Worm (Caenorhabditis elegans) whole organism, L1 larva: ENCODE data around the gene C07B5.6.

Experiments
- C04F5.9 ChIP-seq: sonication (generic microtip); optimal IDR thresholded peaks from 2 replicates; lab custom pipeline; 2016; ENCODE audit warnings: missing genetic modification characterization, missing compliant biosample characterization
- blmp-1 ChIP-seq: fragments of 150-350 bp; optimal IDR thresholded peaks from 2 replicates; lab custom pipeline; 2014; ENCODE audit warnings: missing biosample characterization, missing genetic modification characterization
- efl-1 ChIP-seq, 4 experiments: fragments of 150-350 bp; optimal IDR thresholded peaks in 3 of 4; peaks in 1 of 4; 1 replicate in 1 of 4; 2 replicates in 3 of 4; lab custom pipeline; 2014; ENCODE audit warnings: missing biosample characterization in 2 of 4, missing genetic modification characterization in 2 of 4, missing genetic modification reagents in 2 of 4
- elt-2 ChIP-seq: sonication (generic microtip); optimal IDR thresholded peaks from 2 replicates; lab custom pipeline; 2016; ENCODE audit warnings: missing genetic modification characterization, mild to moderate bottlenecking, inconsistent platforms, missing compliant biosample characterization, missing genetic modification reagents
- elt-3 ChIP-seq, 6 experiments: fragments of 150-350 bp in 1 of 6; sonication (generic microtip); optimal IDR thresholded peaks; 2 replicates each; lab custom pipeline; 2017 to 2018; ENCODE audit warnings: missing biosample characterization in 6 of 6, missing genetic modification characterization in 6 of 6, inconsistent platforms in 1 of 6
- ets-5 ChIP-seq: fragments of 200-800 bp; sonication (Bioruptor generic); IDR thresholded peaks from 2 replicates; pipeline ENCODE4 v1.3.6; 2022; ENCODE audit warnings: missing genetic modification characterization, missing compliant biosample characterization
- fkh-4 ChIP-seq: sonication (generic microtip); optimal IDR thresholded peaks from 2 replicates; lab custom pipeline; 2016; ENCODE audit warnings: missing compliant biosample characterization, missing genetic modification characterization, borderline replicate concordance
- grh-1 ChIP-seq: fragments of 200-800 bp; sonication (Bioruptor generic); IDR thresholded peaks from 2 replicates; pipeline ENCODE4 v1.3.6; 2022; ENCODE audit warnings: missing genetic modification reagents, missing genetic modification characterization, missing compliant biosample characterization
- hlh-17 ChIP-seq: fragments of 200-800 bp; sonication (Bioruptor generic); optimal IDR thresholded peaks from 2 replicates; lab custom pipeline; 2018; ENCODE audit warnings: missing genetic modification characterization, mild to moderate bottlenecking, missing compliant biosample characterization, moderate library complexity, borderline replicate concordance
- hlh-4 ChIP-seq: sonication (generic microtip); optimal IDR thresholded peaks from 2 replicates; lab custom pipeline; 2016; ENCODE audit warnings: mild to moderate bottlenecking, missing genetic modification characterization, missing compliant biosample characterization
- irx-1 ChIP-seq: sonication (generic microtip); optimal IDR thresholded peaks from 2 replicates; lab custom pipeline; 2016; ENCODE audit warnings: missing genetic modification characterization, missing compliant biosample characterization
- isw-1 ChIP-seq: fragments of 200-800 bp; sonication (Bioruptor generic); IDR thresholded peaks from 2 replicates; pipeline ENCODE4 v1.3.6; 2022; ENCODE audit warnings: missing genetic modification characterization, missing compliant biosample characterization
- lin-14 ChIP-seq: fragments of 200-800 bp; sonication (Bioruptor generic); optimal IDR thresholded peaks from 2 replicates; lab custom pipeline; 2018; ENCODE audit warnings: mild to moderate bottlenecking, missing genetic modification characterization, moderate library complexity, missing compliant biosample characterization
- lin-35 ChIP-seq, 2 experiments: fragments of 150-350 bp; optimal IDR thresholded peaks; 2 replicates each; lab custom pipeline; 2014; ENCODE audit warnings: missing biosample characterization in 2 of 2, missing genetic modification characterization in 2 of 2, missing genetic modification reagents in 2 of 2
- lin-39 ChIP-seq: fragments of 150-350 bp; optimal IDR thresholded peaks from 2 replicates; lab custom pipeline; 2014; ENCODE audit warnings: missing biosample characterization, missing genetic modification reagents, missing genetic modification characterization
- lsy-2 ChIP-seq, 2 experiments: fragments of 150-350 bp; optimal IDR thresholded peaks; 2 replicates each; lab custom pipeline; 2014; ENCODE audit warnings: missing biosample characterization in 2 of 2, missing genetic modification characterization in 2 of 2
- mab-9 ChIP-seq: fragments of 200-800 bp; sonication (Bioruptor generic); IDR thresholded peaks from 2 replicates; pipeline ENCODE4 v1.3.6; 2022; ENCODE audit warnings: missing genetic modification reagents, missing genetic modification characterization, missing compliant biosample characterization
- mdl-1 ChIP-seq, 2 experiments: fragments of 150-350 bp; optimal IDR thresholded peaks; 2 replicates each; lab custom pipeline; 2014 to 2017; ENCODE audit warnings: missing biosample characterization in 2 of 2, missing genetic modification characterization in 2 of 2, inconsistent platforms in 1 of 2
- mep-1 ChIP-seq: fragments of 150-350 bp; optimal IDR thresholded peaks from 2 replicates; lab custom pipeline; 2014; ENCODE audit warnings: missing biosample characterization, missing genetic modification characterization
- nhr-12 ChIP-seq: sonication (generic microtip); optimal IDR thresholded peaks from 2 replicates; lab custom pipeline; 2017; ENCODE audit warnings: missing biosample characterization, missing genetic modification characterization
- nhr-20 ChIP-seq: sonication (generic microtip); optimal IDR thresholded peaks from 2 replicates; lab custom pipeline; 2016; ENCODE audit warnings: mild to moderate bottlenecking, missing genetic modification characterization, missing compliant biosample characterization
- nhr-237 ChIP-seq: fragments of 150-350 bp; optimal IDR thresholded peaks from 2 replicates; lab custom pipeline; 2014; ENCODE audit warnings: missing biosample characterization, missing genetic modification characterization
- nhr-28 ChIP-seq: fragments of 150-350 bp; optimal IDR thresholded peaks from 2 replicates; lab custom pipeline; 2014; ENCODE audit warnings: missing biosample characterization, missing genetic modification characterization
- nhr-47 ChIP-seq: sonication (generic microtip); optimal IDR thresholded peaks from 2 replicates; lab custom pipeline; 2016; ENCODE audit warnings: mild to moderate bottlenecking, missing genetic modification characterization, moderate library complexity, missing compliant biosample characterization
- nhr-71 ChIP-seq: sonication (generic microtip); optimal IDR thresholded peaks from 2 replicates; lab custom pipeline; 2016; ENCODE audit warnings: mild to moderate bottlenecking, missing genetic modification characterization, moderate library complexity, missing compliant biosample characterization
- nhr-85 ChIP-seq: sonication (generic microtip); peaks from one replicate; lab custom pipeline; 2016; ENCODE audit warnings: missing genetic modification characterization, inconsistent platforms, missing compliant biosample characterization
- nhr-90 ChIP-seq: sonication (generic microtip); optimal IDR thresholded peaks from 2 replicates; lab custom pipeline; 2016; ENCODE audit warnings: mild to moderate bottlenecking, missing genetic modification characterization, missing compliant biosample characterization; ENCODE audit not compliant: poor library complexity
- pag-3 ChIP-seq: sonication (generic microtip); optimal IDR thresholded peaks from 2 replicates; lab custom pipeline; 2017; ENCODE audit warnings: missing genetic modification characterization, mild to moderate bottlenecking, missing compliant biosample characterization, antibody characterized with exemption, borderline replicate concordance; ENCODE audit not compliant: insufficient read depth
- rnt-1 ChIP-seq: sonication (generic microtip); optimal IDR thresholded peaks from 2 replicates; lab custom pipeline; 2016; ENCODE audit warnings: mild to moderate bottlenecking, missing genetic modification characterization, moderate library complexity, missing compliant biosample characterization
- snpc-4 ChIP-seq: fragments of 150-350 bp; optimal IDR thresholded peaks from 2 replicates; lab custom pipeline; 2014; ENCODE audit warnings: missing biosample characterization, missing genetic modification characterization
- snu-23 ChIP-seq: sonication (generic microtip); optimal IDR thresholded peaks from 2 replicates; lab custom pipeline; 2016; ENCODE audit warnings: missing genetic modification characterization, missing compliant biosample characterization
- sox-4 ChIP-seq: sonication (generic microtip); optimal IDR thresholded peaks from 2 replicates; lab custom pipeline; 2016; ENCODE audit warnings: missing genetic modification characterization, missing compliant biosample characterization
- swsn-7 ChIP-seq: sonication (generic microtip); optimal IDR thresholded peaks from 2 replicates; lab custom pipeline; 2016; ENCODE audit warnings: missing genetic modification characterization, missing compliant biosample characterization
- tbx-2 ChIP-seq: sonication (generic microtip); optimal IDR thresholded peaks from 2 replicates; lab custom pipeline; 2016; ENCODE audit warnings: missing genetic modification characterization, missing compliant biosample characterization
- tlp-1 ChIP-seq: fragments of 150-350 bp; optimal IDR thresholded peaks from 2 replicates; lab custom pipeline; 2014; ENCODE audit warnings: missing biosample characterization, missing genetic modification characterization
- unc-130 ChIP-seq: fragments of 150-350 bp; optimal IDR thresholded peaks from 2 replicates; lab custom pipeline; 2017; ENCODE audit warnings: missing biosample characterization, missing genetic modification characterization, inconsistent platforms
- unc-30 ChIP-seq: sonication (generic microtip); optimal IDR thresholded peaks from 2 replicates; lab custom pipeline; 2017; ENCODE audit warnings: missing biosample characterization, missing genetic modification characterization
- unc-62 ChIP-seq: fragments of 150-350 bp; optimal IDR thresholded peaks from 2 replicates; lab custom pipeline; 2014; ENCODE audit warnings: missing biosample characterization, missing genetic modification reagents, missing genetic modification characterization
- unc-86 ChIP-seq: sonication (generic microtip); optimal IDR thresholded peaks from 2 replicates; lab custom pipeline; 2016; ENCODE audit warnings: missing genetic modification characterization, missing compliant biosample characterization
- vab-15 ChIP-seq: sonication (generic microtip); optimal IDR thresholded peaks from 2 replicates; lab custom pipeline; 2017; ENCODE audit warnings: missing genotype, mild to moderate bottlenecking, missing genetic modification characterization, missing compliant biosample characterization
- xbp-1 ChIP-seq: sonication (generic microtip); optimal IDR thresholded peaks from 2 replicates; lab custom pipeline; 2016; ENCODE audit warnings: missing genetic modification characterization, missing compliant biosample characterization
- zag-1 ChIP-seq: fragments of 150-350 bp; optimal IDR thresholded peaks from 2 replicates; lab custom pipeline; 2014; ENCODE audit warnings: missing biosample characterization, missing genetic modification characterization
- ztf-4 ChIP-seq: fragments of 150-350 bp; optimal IDR thresholded peaks from 2 replicates; lab custom pipeline; 2014; ENCODE audit warnings: missing biosample characterization, missing genetic modification characterization

Gene C07B5.6

DNA sequence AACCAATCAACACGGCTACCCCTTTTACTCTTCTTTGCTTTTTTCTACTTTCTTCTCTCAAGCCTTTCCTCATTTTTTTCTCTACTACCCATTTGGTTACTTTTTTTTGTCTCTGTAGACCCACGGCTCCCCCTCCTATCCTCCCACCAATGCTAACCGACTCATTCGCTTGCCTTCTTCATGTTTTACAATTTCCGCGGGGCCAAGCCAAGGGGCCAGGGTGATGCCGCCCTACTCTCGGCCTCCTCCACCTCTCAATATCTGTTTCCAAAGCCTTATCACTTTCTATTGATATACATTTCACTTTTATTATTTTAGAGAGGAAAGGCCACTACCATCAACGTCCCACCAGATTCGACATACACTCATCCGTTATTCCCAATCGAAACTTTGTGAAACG is 24.5 kb downstream of the C07B5.6 start, which contains the start of gene F49E2.5:
Gene F49E2.5 (plus strand): TSS at position 301 of the 400 bp plus-strand sequence.
- TF ChIP-seq lin-14 (GFP tag; lab: Kevin White, UChicago) = peak; percentile 17
- TF ChIP-seq nhr-237 (tag; lab: Kevin White, UChicago) = no peak
- peak; percentile 41 for TF ChIP-seq blmp-1

DNA sequence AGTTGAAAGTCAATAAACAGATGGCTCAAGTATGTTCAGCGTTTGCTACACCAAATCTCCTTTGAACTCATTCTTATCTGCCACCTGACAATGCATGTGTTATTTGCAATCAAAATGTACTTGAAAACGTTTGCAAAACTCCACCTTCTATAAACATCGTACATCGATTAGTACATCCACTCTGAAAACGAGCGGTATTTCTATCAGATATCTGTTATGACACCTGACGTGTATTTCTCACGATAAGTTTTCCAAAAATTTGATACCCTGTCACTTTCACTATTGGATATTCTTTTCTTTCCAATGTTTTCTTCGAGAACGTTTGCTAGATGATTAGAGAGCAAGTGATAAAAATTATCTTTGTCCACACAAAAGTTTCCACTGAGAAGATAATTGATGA is 25.6 kb downstream of the C07B5.6 start:
- TF ChIP-seq elt-3 (tag; optimal IDR thresholded peaks at IDR 0.05; lab: Kevin White, UChicago) (peak in 1 of 6 experiments; percentile 24), mab-9 (GFP tag; lab: Robert Waterston, UW) (no peak), lsy-2 (tag; optimal IDR thresholded peaks at IDR 0.05; lab: Kevin White, UChicago) (peak in 1 of 2 experiments; percentile 40), nhr-71 (peak; percentile 44), unc-130 (peak; percentile 47), lin-14 (GFP tag; lab: Kevin White, UChicago) (peak; percentile 55), mep-1 (tag; lab: Kevin White, UChicago) (peak; percentile 38), tbx-2 (tag; lab: Kevin White, UChicago) (peak; percentile 21), pag-3 (tag; lab: Kevin White, UChicago) (no peak), xbp-1 (tag; lab: Kevin White, UChicago) (no peak), nhr-20 (tag; lab: Kevin White, UChicago) (peak; percentile 17), efl-1 (optimal IDR thresholded peaks at IDR 0.05; lab: Kevin White, UChicago) (no peak), efl-1 (GFP tag; optimal IDR thresholded peaks at IDR 0.05 in 1 of 2; lab: Kevin White, UChicago) (peak in 1 of 2 experiments; percentile 56), nhr-90 (no peak), snu-23 (GFP tag; lab: Kevin White, UChicago) (peak; percentile 5)

DNA sequence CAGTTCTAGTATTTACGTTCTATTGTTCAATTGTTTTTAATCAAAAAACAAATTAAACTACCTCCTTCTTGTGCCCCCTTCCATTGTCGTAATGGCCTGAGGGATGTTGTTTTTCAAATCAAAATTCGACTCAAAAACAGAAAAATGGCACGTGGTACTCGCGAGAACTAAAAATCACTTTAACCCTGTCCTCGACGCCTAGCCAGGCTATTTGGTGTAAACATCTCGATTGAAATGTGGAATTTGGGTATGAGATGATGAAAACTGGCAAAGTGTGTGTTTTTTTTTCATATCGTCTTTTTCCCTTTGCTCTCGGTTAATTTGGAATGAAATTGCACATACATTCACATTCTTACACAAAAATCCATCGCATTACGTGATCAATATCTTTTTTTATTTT is 27.8 kb downstream of the C07B5.6 start:
- TF ChIP-seq xbp-1 (tag; lab: Kevin White, UChicago) (no peak), blmp-1 (no peak), vab-15 (tag; lab: Kevin White, UChicago) (peak; percentile 64), unc-30 (no peak), nhr-85 (tag; lab: Kevin White, UChicago) (peak; percentile 44), nhr-47 (tag; lab: Kevin White, UChicago) (no peak), C04F5.9 (tag; lab: Kevin White, UChicago) (no peak), zag-1 (tag; lab: Kevin White, UChicago) (no peak), fkh-4 (tag; lab: Kevin White, UChicago) (no peak), unc-62 (GFP tag; lab: Kevin White, UChicago) (no peak), lin-35 (GFP tag; optimal IDR thresholded peaks at IDR 0.05; lab: Kevin White, UChicago) (peak in 1 of 2 experiments; percentile 3), efl-1 (optimal IDR thresholded peaks at IDR 0.05; lab: Kevin White, UChicago) (no peak), efl-1 (GFP tag; optimal IDR thresholded peaks at IDR 0.05 in 1 of 2; lab: Kevin White, UChicago) (peak in 1 of 2 experiments; percentile 89), hlh-4 (tag; lab: Kevin White, UChicago) (no peak), ztf-4 (tag; lab: Kevin White, UChicago) (no peak), snu-23 (GFP tag; lab: Kevin White, UChicago) (peak; percentile 39), mdl-1 (tag; optimal IDR thresholded peaks at IDR 0.05; lab: Kevin White, UChicago) (peak in 1 of 2 experiments; percentile 18), lin-39 (tag; lab: Kevin White, UChicago) (no peak), ets-5 (GFP tag; lab: Robert Waterston, UW) (no peak), nhr-20 (tag; lab: Kevin White, UChicago) (peak; percentile 7), nhr-28 (tag; lab: Kevin White, UChicago) (no peak), swsn-7 (no peak), lin-14 (GFP tag; lab: Kevin White, UChicago) (peak; percentile 39), irx-1 (tag; lab: Kevin White, UChicago) (no peak)

DNA sequence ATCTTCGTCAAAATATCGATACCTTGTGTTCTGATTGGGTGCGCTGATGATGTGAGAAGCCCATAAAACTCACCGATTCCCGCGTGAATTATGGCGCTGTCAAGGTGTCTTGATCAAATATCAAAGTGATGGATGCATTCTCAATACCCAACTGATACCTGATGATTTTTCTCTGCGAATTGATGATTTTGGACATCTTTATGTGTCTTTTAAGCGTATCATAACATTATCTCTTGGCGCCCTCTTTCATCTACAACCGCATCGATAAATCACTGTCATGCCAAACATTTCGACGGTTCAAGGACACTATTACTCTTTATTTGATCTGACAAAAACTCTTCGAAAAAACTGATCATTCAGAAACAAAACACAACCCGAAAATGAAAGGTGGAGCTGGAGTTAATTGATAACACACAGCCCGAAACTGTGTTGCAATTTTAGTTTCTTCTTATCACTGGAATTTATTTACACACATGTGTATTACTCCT is 28.5 kb downstream of the C07B5.6 start:
- TF ChIP-seq unc-86 (tag; lab: Kevin White, UChicago) (no peak), blmp-1 (peak; percentile 88), vab-15 (tag; lab: Kevin White, UChicago) (peak; percentile 41), nhr-12 (tag; lab: Kevin White, UChicago) (no peak), nhr-20 (tag; lab: Kevin White, UChicago) (peak; percentile 69), tlp-1 (tag; lab: Kevin White, UChicago) (no peak), sox-4 (tag; lab: Kevin White, UChicago) (no peak), rnt-1 (tag; lab: Kevin White, UChicago) (peak; percentile 32), hlh-17 (no peak), swsn-7 (no peak), snpc-4 (tag; lab: Kevin White, UChicago) (no peak), elt-2 (tag; lab: Kevin White, UChicago) (no peak), lin-35 (GFP tag; optimal IDR thresholded peaks at IDR 0.05; lab: Kevin White, UChicago) (peak in 1 of 2 experiments; percentile 63), efl-1 (optimal IDR thresholded peaks at IDR 0.05; lab: Kevin White, UChicago) (no peak), efl-1 (GFP tag; optimal IDR thresholded peaks at IDR 0.05 in 1 of 2; lab: Kevin White, UChicago) (no peak), unc-30 (no peak), hlh-4 (tag; lab: Kevin White, UChicago) (no peak), nhr-71 (peak; percentile 76), nhr-90 (peak; percentile 57), snu-23 (GFP tag; lab: Kevin White, UChicago) (peak; percentile 41), isw-1 (GFP tag; lab: Robert Waterston, UW) (no peak), grh-1 (peak; percentile 42; the same call in 1 of the 2 replicates)
